Fruit fly (Drosophila melanogaster) whole organism, wandering third instar larva: ENCODE data around the gene tmod.

Experiments
- CrebA ChIP-seq: fragments of 200-800 bp; sonication (Bioruptor generic); optimal IDR thresholded peaks from 2 replicates; lab custom pipeline; 2016; ENCODE audit warnings: missing biosample characterization, mild to moderate bottlenecking, missing genetic modification characterization, borderline replicate concordance
- Hnf4 ChIP-seq: fragments of 200-800 bp; sonication (Bioruptor generic); optimal IDR thresholded peaks from 2 replicates; lab custom pipeline; 2016; ENCODE audit warnings: missing biosample characterization, mild to moderate bottlenecking, missing genetic modification characterization
- Hr78 ChIP-seq: fragments of >200 bp; optimal IDR thresholded peaks from 2 replicates; lab custom pipeline; 2017; ENCODE audit warnings: missing biosample characterization, missing genetic modification characterization
- Myc ChIP-seq: fragments of >200 bp; optimal IDR thresholded peaks from 2 replicates; lab custom pipeline; 2017
- Rel ChIP-seq, 2 experiments: fragments of 200-800 bp; sonication (Bioruptor generic) in 1 of 2; optimal IDR thresholded peaks; 2 replicates in 1 of 2; 3 replicates in 1 of 2; lab custom pipeline; 2016 to 2019; ENCODE audit warnings: mild to moderate bottlenecking in 2 of 2, missing biosample characterization in 2 of 2, missing genetic modification characterization in 2 of 2, moderate library complexity in 1 of 2
- Sp1 ChIP-seq: fragments of 200-800 bp; sonication (Bioruptor generic); optimal IDR thresholded peaks from 3 replicates; lab custom pipeline; 2019; ENCODE audit warnings: missing biosample characterization, mild to moderate bottlenecking, missing genetic modification characterization, moderate library complexity
- br ChIP-seq: fragments of 200-800 bp; sonication (Bioruptor generic); optimal IDR thresholded peaks from 2 replicates; lab custom pipeline; 2016; ENCODE audit warnings: missing biosample characterization, missing genetic modification characterization
- dl ChIP-seq, 2 experiments: fragments of 175-275, 200-275 bp in 1 of 2; fragments of 200-275 bp in 1 of 2; sonication (Bioruptor generic); optimal IDR thresholded peaks; lab custom pipeline; 2018; ENCODE audit warnings: mild to moderate bottlenecking in 2 of 2, missing biosample characterization in 2 of 2, missing genetic modification characterization in 2 of 2, moderate library complexity in 2 of 2; ENCODE audit not compliant: partially characterized antibody in 2 of 2, insufficient read depth in 1 of 2
- fru ChIP-seq: fragments of 200-800 bp; sonication (Bioruptor generic); optimal IDR thresholded peaks from 3 replicates; lab custom pipeline; 2016; ENCODE audit warnings: missing biosample characterization, mild to moderate bottlenecking, missing genetic modification characterization
- jim ChIP-seq: fragments of 175-275, 200-325 bp; sonication (Bioruptor generic); optimal IDR thresholded peaks from 2 replicates; lab custom pipeline; 2016; ENCODE audit warnings: missing biosample characterization, mild to moderate bottlenecking, missing genetic modification characterization
- lola ChIP-seq: fragments of >200 bp; optimal IDR thresholded peaks from 2 replicates; lab custom pipeline; 2017; ENCODE audit warnings: missing biosample characterization, missing genetic modification characterization

dm6 chr3R:30505561-30506037 lies 26.8 kb upstream of the tmod start, which contains the start of the genes PH4alphaSG1 and CG15539:
- TF ChIP-seq Myc (lab: Kevin White, UChicago) (no peak), Sp1 (GFP tag; lab: Kevin White, UChicago) (no peak), jim (no peak), Hnf4 (no peak), Rel (GFP tag; optimal IDR thresholded peaks at IDR 0.05; lab: Kevin White, UChicago) (no peak), Rel (tag; optimal IDR thresholded peaks at IDR 0.05; lab: Kevin White, UChicago) (no peak), dl (GFP tag; optimal IDR thresholded peaks at IDR 0.05; lab: Kevin White, UChicago; ENCODE audit: insufficient read depth in 1 of 2, partially characterized antibody in 2 of 2) (no peak), br (GFP tag; lab: Kevin White, UChicago) (no peak), fru (no peak), Hr78 (no peak), CrebA (GFP tag; lab: Kevin White, UChicago) (no peak), lola (GFP tag; lab: Kevin White, UChicago) (no peak)
